Fruit fly (Drosophila melanogaster) whole organism, prepupa: ENCODE measurements around the gene capt.

Source experiments
- Blimp-1 ChIP-seq: fragments of 200-800 bp; sonication (Bioruptor generic); optimal IDR thresholded peaks from 3 replicates; lab custom pipeline; 2017; ENCODE audit warnings: missing biosample characterization, missing genetic modification characterization, mild to moderate bottlenecking, moderate library complexity, missing genetic modification reagents
- CG10631 ChIP-seq: fragments of 200-800 bp; sonication (Bioruptor generic); optimal IDR thresholded peaks from 2 replicates; lab custom pipeline; 2016; ENCODE audit warnings: missing biosample characterization, missing genetic modification characterization
- CG11294 ChIP-seq: fragments of 200-800 bp; sonication (Bioruptor generic); IDR thresholded peaks from 2 replicates; pipeline ENCODE4 v1.3.6; 2022; ENCODE audit warnings: missing biosample characterization, missing genetic modification characterization
- CG11902 ChIP-seq: fragments of 200-800 bp; sonication (Bioruptor generic); optimal IDR thresholded peaks from 3 replicates; lab custom pipeline; 2016; ENCODE audit warnings: missing biosample characterization, missing genetic modification characterization
- CG1621 ChIP-seq: fragments of 200-800 bp; sonication (Bioruptor generic); optimal IDR thresholded peaks from 3 replicates; lab custom pipeline; 2018; ENCODE audit warnings: missing biosample characterization, mild to moderate bottlenecking, missing genetic modification characterization
- CG16779 ChIP-seq: fragments of 200-800 bp; sonication (Bioruptor generic); optimal IDR thresholded peaks from 3 replicates; lab custom pipeline; 2017; ENCODE audit warnings: missing biosample characterization, mild to moderate bottlenecking, missing genetic modification characterization
- CG3032 ChIP-seq: fragments of 200-800 bp; optimal IDR thresholded peaks from 2 replicates; lab custom pipeline; 2019; ENCODE audit warnings: missing biosample characterization, mild to moderate bottlenecking, missing genetic modification characterization, moderate library complexity
- CG4318 ChIP-seq: fragments of 200-800 bp; sonication (Bioruptor generic); optimal IDR thresholded peaks from 3 replicates; lab custom pipeline; 2017; ENCODE audit warnings: missing biosample characterization, mild to moderate bottlenecking, missing genetic modification characterization
- CG6163 ChIP-seq: fragments of 200-800 bp; sonication (Bioruptor generic); IDR thresholded peaks from 3 replicates; pipeline ENCODE4 v1.3.6; 2022; ENCODE audit warnings: missing biosample characterization, missing genetic modification characterization
- CG6276 ChIP-seq: fragments of 200-800 bp; sonication (Bioruptor generic); optimal IDR thresholded peaks from 2 replicates; lab custom pipeline; 2017; ENCODE audit warnings: missing biosample characterization, mild to moderate bottlenecking, missing genetic modification characterization
- CG6792 ChIP-seq: fragments of 200-800 bp; sonication (Bioruptor generic); optimal IDR thresholded peaks from 3 replicates; lab custom pipeline; 2016; ENCODE audit warnings: missing biosample characterization, missing genetic modification characterization
- CG6808 ChIP-seq: fragments of 200-800 bp; sonication (Bioruptor generic); optimal IDR thresholded peaks from 3 replicates; lab custom pipeline; 2017; ENCODE audit warnings: missing biosample characterization, missing genetic modification characterization, mild to moderate bottlenecking, moderate library complexity, missing genetic modification reagents
- CG6854 ChIP-seq: fragments of 200-800 bp; sonication (Bioruptor generic); optimal IDR thresholded peaks from 2 replicates; lab custom pipeline; 2017; ENCODE audit warnings: missing biosample characterization, mild to moderate bottlenecking, missing genetic modification characterization
- CG7368 ChIP-seq: fragments of 200-800 bp; sonication (Bioruptor generic); optimal IDR thresholded peaks from 3 replicates; lab custom pipeline; 2016; ENCODE audit warnings: missing biosample characterization, missing genetic modification characterization
- CG8119 ChIP-seq: fragments of 200-800 bp; sonication (Bioruptor generic); IDR thresholded peaks from 3 replicates; pipeline ENCODE4 v1.3.6; 2022; ENCODE audit warnings: missing biosample characterization, missing genetic modification characterization
- CG8319 ChIP-seq: fragments of 200-800 bp; sonication (Bioruptor generic); optimal IDR thresholded peaks from 3 replicates; lab custom pipeline; 2016; ENCODE audit warnings: missing biosample characterization, missing genetic modification characterization
- CG9139 ChIP-seq: fragments of 200-800 bp; sonication (Bioruptor generic); optimal IDR thresholded peaks from 3 replicates; lab custom pipeline; 2017; ENCODE audit warnings: missing biosample characterization, mild to moderate bottlenecking, missing genetic modification characterization
- Eip75B ChIP-seq: fragments of 200-800 bp; sonication (Bioruptor generic); optimal IDR thresholded peaks from 3 replicates; lab custom pipeline; 2016; ENCODE audit warnings: missing biosample characterization, missing genetic modification characterization
- Eip78C ChIP-seq: fragments of 200-800 bp; sonication (Bioruptor generic); peaks from one replicate; lab custom pipeline; 2016; ENCODE audit warnings: missing biosample characterization, missing genetic modification characterization
- Eip93F ChIP-seq: fragments of 200-800 bp; sonication (Bioruptor generic); optimal IDR thresholded peaks from 2 replicates; lab custom pipeline; 2016; ENCODE audit warnings: missing biosample characterization, mild to moderate bottlenecking, missing genetic modification characterization
- Ets21C ChIP-seq: fragments of 200-800 bp; sonication (Bioruptor generic); optimal IDR thresholded peaks from 3 replicates; lab custom pipeline; 2016; ENCODE audit warnings: missing biosample characterization, missing genetic modification characterization
- Ets96B ChIP-seq: fragments of 200-800 bp; optimal IDR thresholded peaks from 2 replicates; lab custom pipeline; 2019; ENCODE audit warnings: missing biosample characterization, mild to moderate bottlenecking, missing genetic modification characterization, moderate library complexity
- Hr39 ChIP-seq: fragments of 200-800 bp; sonication (Bioruptor generic); optimal IDR thresholded peaks from 2 replicates; lab custom pipeline; 2016; ENCODE audit warnings: missing biosample characterization, missing genetic modification characterization
- Hr4 ChIP-seq: fragments of 200-800 bp; sonication (Bioruptor generic); optimal IDR thresholded peaks from 3 replicates; lab custom pipeline; 2016; ENCODE audit warnings: missing biosample characterization, missing genetic modification characterization
- Lpt ChIP-seq: fragments of 200-800 bp; sonication (Bioruptor generic); optimal IDR thresholded peaks from 3 replicates; lab custom pipeline; 2016; ENCODE audit warnings: missing biosample characterization, missing genetic modification characterization
- Met ChIP-seq: fragments of 200-800 bp; sonication (Bioruptor generic); optimal IDR thresholded peaks from 3 replicates; lab custom pipeline; 2016; ENCODE audit warnings: missing biosample characterization, missing genetic modification characterization
- OdsH ChIP-seq: fragments of 200-800 bp; sonication (Bioruptor generic); optimal IDR thresholded peaks from 3 replicates; lab custom pipeline; 2016; ENCODE audit warnings: missing biosample characterization, missing genetic modification characterization
- Smox ChIP-seq: fragments of 200-800 bp; sonication (Bioruptor generic); optimal IDR thresholded peaks from 3 replicates; lab custom pipeline; 2016; ENCODE audit warnings: missing biosample characterization, missing genetic modification characterization
- Sox102F ChIP-seq: fragments of 200-800 bp; sonication (Bioruptor generic); optimal IDR thresholded peaks from 2 replicates; lab custom pipeline; 2016; ENCODE audit warnings: missing biosample characterization, mild to moderate bottlenecking, missing genetic modification characterization
- Sox14 ChIP-seq: fragments of 200-800 bp; sonication (Bioruptor generic); optimal IDR thresholded peaks from 3 replicates; lab custom pipeline; 2016; ENCODE audit warnings: missing biosample characterization, missing genetic modification characterization
- Sox15 ChIP-seq: fragments of 200-800 bp; sonication (Bioruptor generic); optimal IDR thresholded peaks from 3 replicates; lab custom pipeline; 2016; ENCODE audit warnings: missing biosample characterization, missing genetic modification characterization
- achi ChIP-seq: fragments of 200-800 bp; sonication (Bioruptor generic); optimal IDR thresholded peaks from 3 replicates; lab custom pipeline; 2016; ENCODE audit warnings: missing biosample characterization, missing genetic modification characterization
- acj6 ChIP-seq: fragments of 200-800 bp; sonication (Bioruptor generic); optimal IDR thresholded peaks from 3 replicates; lab custom pipeline; 2016; ENCODE audit warnings: missing biosample characterization, missing genetic modification characterization
- cyc ChIP-seq: fragments of 200-800 bp; sonication (Bioruptor generic); optimal IDR thresholded peaks from 3 replicates; lab custom pipeline; 2016; ENCODE audit warnings: missing biosample characterization, missing genetic modification characterization
- dac ChIP-seq: fragments of 200-800 bp; sonication (Bioruptor generic); optimal IDR thresholded peaks from 2 replicates; lab custom pipeline; 2017; ENCODE audit warnings: missing biosample characterization, mild to moderate bottlenecking, missing genetic modification characterization
- dsx ChIP-seq: fragments of 200-800 bp; optimal IDR thresholded peaks from 3 replicates; lab custom pipeline; 2019; ENCODE audit warnings: missing biosample characterization, mild to moderate bottlenecking, missing genetic modification characterization, moderate library complexity; ENCODE audit not compliant: poor library complexity, severe bottlenecking
- eg ChIP-seq: fragments of 200-800 bp; sonication (Bioruptor generic); IDR thresholded peaks from 3 replicates; pipeline ENCODE4 v1.3.6; 2022; ENCODE audit warnings: missing biosample characterization, missing genetic modification characterization
- esn ChIP-seq: fragments of 200-800 bp; sonication (Bioruptor generic); optimal IDR thresholded peaks from 2 replicates; lab custom pipeline; 2016; ENCODE audit warnings: missing biosample characterization, mild to moderate bottlenecking, missing genetic modification characterization, moderate library complexity
- fd59A ChIP-seq: fragments of 200-800 bp; sonication (Bioruptor generic); optimal IDR thresholded peaks from 2 replicates; lab custom pipeline; 2017; ENCODE audit warnings: missing biosample characterization, mild to moderate bottlenecking, missing genetic modification characterization, missing genetic modification reagents
- fd85E ChIP-seq: fragments of 200-800 bp; sonication (Bioruptor generic); optimal IDR thresholded peaks from 3 replicates; lab custom pipeline; 2016; ENCODE audit warnings: missing biosample characterization, missing genetic modification characterization
- fkh ChIP-seq: fragments of 200-800 bp; sonication (Bioruptor generic); optimal IDR thresholded peaks from 3 replicates; lab custom pipeline; 2017; ENCODE audit warnings: missing biosample characterization, mild to moderate bottlenecking, missing genetic modification characterization, moderate library complexity
- lz ChIP-seq: fragments of 200-800 bp; sonication (Bioruptor generic); optimal IDR thresholded peaks from 3 replicates; lab custom pipeline; 2016; ENCODE audit warnings: missing biosample characterization, missing genetic modification characterization
- net ChIP-seq: fragments of 200-800 bp; sonication (Bioruptor generic); optimal IDR thresholded peaks from 3 replicates; lab custom pipeline; 2016; ENCODE audit warnings: missing biosample characterization, missing genetic modification characterization
- pdm3 ChIP-seq: fragments of 200-800 bp; sonication (Bioruptor generic); optimal IDR thresholded peaks from 3 replicates; lab custom pipeline; 2016; ENCODE audit warnings: missing biosample characterization, missing genetic modification characterization
- salr ChIP-seq, 2 experiments: fragments of 200-800 bp; sonication (Bioruptor generic); optimal IDR thresholded peaks; 3 replicates each; lab custom pipeline; 2016 to 2018; ENCODE audit warnings: missing biosample characterization in 2 of 2, missing genetic modification characterization in 2 of 2, mild to moderate bottlenecking in 1 of 2
- spab ChIP-seq: fragments of 200-800 bp; sonication (Bioruptor generic); optimal IDR thresholded peaks from 2 replicates; lab custom pipeline; 2017; ENCODE audit warnings: missing biosample characterization, mild to moderate bottlenecking, missing genetic modification characterization, missing genetic modification reagents
- ss ChIP-seq, 2 experiments: fragments of 200-800 bp; sonication (Bioruptor generic); optimal IDR thresholded peaks; 2 replicates in 1 of 2; 3 replicates in 1 of 2; lab custom pipeline; 2017 to 2018; ENCODE audit warnings: mild to moderate bottlenecking in 2 of 2, missing biosample characterization in 2 of 2, missing genetic modification characterization in 2 of 2, moderate library complexity in 1 of 2
- svp ChIP-seq: fragments of 200-800 bp; sonication (Bioruptor generic); peaks from one replicate; lab custom pipeline; 2016; ENCODE audit warnings: missing biosample characterization, missing genetic modification characterization
- topi ChIP-seq: fragments of 200-800 bp; sonication (Bioruptor generic); optimal IDR thresholded peaks from 3 replicates; lab custom pipeline; 2016; ENCODE audit warnings: missing biosample characterization, missing genetic modification characterization
- vri ChIP-seq: fragments of 200-800 bp; sonication (Bioruptor generic); optimal IDR thresholded peaks from 3 replicates; lab custom pipeline; 2016; ENCODE audit warnings: missing biosample characterization, mild to moderate bottlenecking, missing genetic modification characterization

capt gene

DNA sequence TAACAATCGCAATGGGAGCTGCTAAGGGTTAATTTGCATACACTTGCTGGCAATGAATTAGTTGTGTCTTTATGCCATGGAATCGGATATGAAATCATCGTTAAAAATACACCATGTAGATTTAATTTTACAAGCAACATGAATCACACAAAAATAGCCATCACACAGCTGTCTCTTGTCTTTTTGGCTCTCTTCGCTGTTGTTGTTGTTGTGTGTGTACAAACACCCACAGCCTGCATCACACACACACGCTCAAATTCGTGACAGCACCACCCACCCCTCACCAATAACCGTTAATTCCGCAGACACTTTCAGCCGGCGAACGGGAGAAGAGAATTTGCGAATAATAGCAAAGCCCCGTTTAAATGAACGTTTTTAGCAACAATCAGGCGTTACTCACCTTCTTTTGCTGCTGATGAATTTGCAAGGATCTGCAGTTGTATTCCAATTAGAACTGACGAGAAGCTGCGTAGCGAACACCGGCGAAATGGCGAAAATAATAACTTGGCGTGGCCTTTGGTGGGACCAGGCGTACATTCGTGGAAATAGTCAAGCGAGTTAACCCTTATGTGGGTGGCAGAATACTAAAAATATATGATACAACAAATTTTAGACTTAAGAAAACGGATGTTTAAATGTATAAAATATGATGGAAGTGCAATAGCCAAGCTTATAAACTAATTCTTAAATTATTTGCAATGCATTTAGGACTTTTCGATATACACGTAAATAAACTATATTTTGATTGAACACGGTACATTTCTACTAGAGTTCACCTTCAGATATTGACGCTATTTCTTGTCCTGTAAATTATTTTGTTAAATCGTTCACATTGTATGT is at the start of gene capt:
TSS of gene capt (minus strand) at position 584 of the 840 bp plus-strand sequence.
- TF ChIP-seq vri (peak; percentile 18), CG10631 (GFP tag; lab: Kevin White, UChicago) (no peak), CG8119 (GFP tag; lab: Robert Waterston, UW) (0 out of 3 replicates have a peak, but pooled peaks have one; percentile 49), Eip75B (GFP tag; lab: Kevin White, UChicago) (no peak), CG6163 (GFP tag; lab: Robert Waterston, UW) (peak; percentile 37; the same call in 1 of the 3 replicates), ss (GFP tag; optimal IDR thresholded peaks at IDR 0.05; lab: Kevin White, UChicago) (peak; percentile 33 to 50), Sox102F (GFP tag; lab: Kevin White, UChicago) (peak; percentile 31), CG8319 (GFP tag; lab: Kevin White, UChicago) (no peak), CG11902 (GFP tag; lab: Kevin White, UChicago) (peak; percentile 7), CG3032 (tag; lab: Kevin White, UChicago) (peak; percentile 51), Ets21C (no peak), CG9139 (GFP tag; lab: Kevin White, UChicago) (no peak), Blimp-1 (GFP tag; lab: Kevin White, UChicago) (no peak), CG1621 (tag; lab: Kevin White, UChicago) (no peak), CG16779 (tag; lab: Kevin White, UChicago) (no peak), Sox14 (GFP tag; lab: Kevin White, UChicago) (peak; percentile 33), Hr39 (peak; percentile 66), topi (GFP tag; lab: Kevin White, UChicago) (peak; percentile 27), dac (GFP tag; lab: Kevin White, UChicago) (no peak), fd59A (no peak), fkh (peak; percentile 30), fd85E (no peak), CG6808 (peak; percentile 7), CG6792 (GFP tag; lab: Kevin White, UChicago) (no peak), pdm3 (no peak), CG7368 (GFP tag; lab: Kevin White, UChicago) (no peak), Lpt (no peak), dsx (GFP tag; lab: Kevin White, UChicago) (no peak), Eip93F (GFP tag; lab: Kevin White, UChicago) (no peak), acj6 (GFP tag; lab: Kevin White, UChicago) (no peak), CG6854 (GFP tag; lab: Kevin White, UChicago) (no peak), salr (GFP tag; optimal IDR thresholded peaks at IDR 0.05; lab: Kevin White, UChicago) (no peak), Hr4 (GFP tag; lab: Kevin White, UChicago) (no peak), Ets96B (peak; percentile 33), eg (peak; percentile 55; the same call in 1 of the 3 replicates), net (no peak), achi (GFP tag; lab: Kevin White, UChicago) (no peak), lz (GFP tag; lab: Kevin White, UChicago) (peak; percentile 59), Smox (GFP tag; lab: Kevin White, UChicago) (no peak), svp (GFP tag; lab: Kevin White, UChicago) (peak; percentile 74), CG11294 (GFP tag; lab: Robert Waterston, UW) (no peak), Sox15 (GFP tag; lab: Kevin White, UChicago) (peak; percentile 8), OdsH (no peak), CG6276 (GFP tag; lab: Kevin White, UChicago) (no peak), esn (GFP tag; lab: Kevin White, UChicago) (peak; percentile 30), spab (GFP tag; lab: Kevin White, UChicago) (no peak), Met (GFP tag; lab: Kevin White, UChicago) (peak; percentile 59), Eip78C (GFP tag; lab: Kevin White, UChicago) (peak; percentile 66), CG4318 (GFP tag; lab: Kevin White, UChicago) (no peak), cyc (peak; percentile 54)
